Fruit fly (Drosophila melanogaster) whole organism, embryonic: ENCODE measurements around the gene lobo.
A peak's percentile ranks its signal among the peaks of the same experiment; 100 is the strongest.

Experiments
- Adf1 ChIP-seq: fragments of 200-800 bp; sonication (Bioruptor generic); IDR thresholded peaks from 2 replicates; pipeline ENCODE4 v1.3.6; 2022; ENCODE audit warnings: missing biosample characterization, missing genetic modification characterization
- Bgb ChIP-seq: fragments of 200-800 bp; sonication (Bioruptor generic); IDR thresholded peaks from 2 replicates; pipeline ENCODE4 v1.3.6; 2022; ENCODE audit warnings: missing biosample characterization, missing genetic modification characterization; ENCODE audit not compliant: partially characterized antibody
- CG10462 ChIP-seq: fragments of 200-800 bp; sonication (Bioruptor generic); optimal IDR thresholded peaks from 2 replicates; lab custom pipeline; 2016; ENCODE audit warnings: missing biosample characterization, missing genetic modification characterization
- CG13287 ChIP-seq: fragments of 200-800 bp; sonication (Bioruptor generic); IDR thresholded peaks from 2 replicates; pipeline ENCODE4 v1.3.6; 2022; ENCODE audit warnings: missing biosample characterization, missing genetic modification characterization; ENCODE audit not compliant: partially characterized antibody
- CG13894 ChIP-seq: fragments of 200-800 bp; sonication (Bioruptor generic); optimal IDR thresholded peaks from 3 replicates; lab custom pipeline; 2018; ENCODE audit warnings: missing biosample characterization, mild to moderate bottlenecking, missing genetic modification characterization, moderate library complexity
- CG14710 ChIP-seq: fragments of 200-800 bp; sonication (Bioruptor generic); optimal IDR thresholded peaks from 3 replicates; lab custom pipeline; 2019; ENCODE audit warnings: missing biosample characterization, mild to moderate bottlenecking, missing genetic modification characterization, moderate library complexity
- CG1529 ChIP-seq: fragments of 200-800 bp; sonication (Bioruptor generic); optimal IDR thresholded peaks from 3 replicates; lab custom pipeline; 2018; ENCODE audit warnings: missing biosample characterization, missing genetic modification characterization
- CG15696 ChIP-seq: fragments of 200-800 bp; sonication (Bioruptor generic); optimal IDR thresholded peaks from 2 replicates; lab custom pipeline; 2019; ENCODE audit warnings: missing biosample characterization, mild to moderate bottlenecking, missing genetic modification characterization, moderate library complexity
- CG2129 ChIP-seq: fragments of 200-800 bp; sonication (Bioruptor generic); IDR thresholded peaks from 2 replicates; pipeline ENCODE4 v1.3.6; 2022; ENCODE audit warnings: missing biosample characterization, missing genetic modification characterization; ENCODE audit not compliant: partially characterized antibody
- CG2875 ChIP-seq: fragments of 200-800 bp; sonication (Bioruptor generic); optimal IDR thresholded peaks from 2 replicates; lab custom pipeline; 2017; ENCODE audit warnings: missing biosample characterization, mild to moderate bottlenecking, missing genetic modification characterization, missing genetic modification reagents
- CG30020 ChIP-seq: fragments of 200-800 bp; optimal IDR thresholded peaks from 2 replicates; lab custom pipeline; 2019; ENCODE audit warnings: missing biosample characterization, mild to moderate bottlenecking, missing genetic modification characterization, moderate library complexity
- CG34224 ChIP-seq: fragments of 200-800 bp; sonication (Bioruptor generic); IDR thresholded peaks from 3 replicates; pipeline ENCODE4 v1.3.6; 2022; ENCODE audit warnings: missing biosample characterization, missing genetic modification characterization; ENCODE audit not compliant: partially characterized antibody
- CG42726 ChIP-seq: fragments of 200-800 bp; sonication (Bioruptor generic); IDR thresholded peaks from 2 replicates; pipeline ENCODE4 v1.3.6; 2022; ENCODE audit warnings: missing biosample characterization, missing genetic modification characterization; ENCODE audit not compliant: partially characterized antibody
- CG6683 ChIP-seq: fragments of 200-800 bp; sonication (Bioruptor generic); optimal IDR thresholded peaks from 2 replicates; lab custom pipeline; 2017; ENCODE audit warnings: missing biosample characterization, mild to moderate bottlenecking, missing genetic modification characterization, missing genetic modification reagents
- CG7928 ChIP-seq: fragments of 200-800 bp; sonication (Bioruptor generic); optimal IDR thresholded peaks from 2 replicates; lab custom pipeline; 2017; ENCODE audit warnings: missing biosample characterization, mild to moderate bottlenecking, missing genetic modification characterization
- CG8924 ChIP-seq: fragments of 200-800 bp; optimal IDR thresholded peaks from 3 replicates; lab custom pipeline; 2019; ENCODE audit warnings: missing biosample characterization, mild to moderate bottlenecking, missing genetic modification characterization, moderate library complexity
- CG9932 ChIP-seq: fragments of 200-800 bp; sonication (Bioruptor generic); IDR thresholded peaks from 2 replicates; pipeline ENCODE4 v1.3.6; 2022; ENCODE audit warnings: missing biosample characterization, missing genetic modification characterization
- Camta ChIP-seq: fragments of 200-800 bp; sonication (Bioruptor generic); optimal IDR thresholded peaks from 2 replicates; lab custom pipeline; 2016; ENCODE audit warnings: missing biosample characterization, missing genetic modification characterization
- Dll ChIP-seq: fragments of 200-800 bp; sonication (Bioruptor generic); IDR thresholded peaks from 4 replicates; pipeline ENCODE4 v1.3.6; 2022; ENCODE audit warnings: missing biosample characterization, missing genetic modification characterization; ENCODE audit not compliant: partially characterized antibody
- Dref ChIP-seq: fragments of 200-800 bp; sonication (Bioruptor generic); IDR thresholded peaks from 2 replicates; pipeline ENCODE4 v1.3.6; 2022; ENCODE audit warnings: missing biosample characterization, missing genetic modification characterization
- Ets65A ChIP-seq: fragments of 200-800 bp; sonication (Bioruptor generic); peaks from one replicate; lab custom pipeline; 2016; ENCODE audit warnings: missing biosample characterization, missing genetic modification characterization
- Fer3 ChIP-seq: fragments of 200-800 bp; sonication (Bioruptor generic); optimal IDR thresholded peaks from 2 replicates; lab custom pipeline; 2018; ENCODE audit warnings: missing biosample characterization, mild to moderate bottlenecking, missing genetic modification characterization, moderate library complexity
- HmgZ ChIP-seq: fragments of 200-800 bp; sonication (Bioruptor generic); optimal IDR thresholded peaks from 2 replicates; lab custom pipeline; 2018; ENCODE audit warnings: missing biosample characterization, mild to moderate bottlenecking, missing genetic modification characterization
- Hr39 ChIP-seq: fragments of >200 bp; optimal IDR thresholded peaks from 2 replicates; lab custom pipeline; 2017
- Lhr ChIP-seq: fragments of 200-800 bp; sonication (Bioruptor generic); optimal IDR thresholded peaks from 3 replicates; lab custom pipeline; 2017; ENCODE audit warnings: mild to moderate bottlenecking, missing biosample characterization, missing genetic modification reagents, missing genetic modification characterization
- Lim3 ChIP-seq: fragments of 200-800 bp; sonication (Bioruptor generic); IDR thresholded peaks from 2 replicates; pipeline ENCODE4 v1.3.6; 2022; ENCODE audit warnings: missing biosample characterization, missing genetic modification characterization
- Med ChIP-seq: fragments of 200-800 bp; sonication (Bioruptor generic); peaks from one replicate; lab custom pipeline; 2016; ENCODE audit warnings: missing biosample characterization, missing genetic modification characterization, mild to moderate bottlenecking, inconsistent platforms, moderate library complexity
- Myb ChIP-seq: fragments of 200-800 bp; sonication (Bioruptor generic); optimal IDR thresholded peaks from 2 replicates; lab custom pipeline; 2016; ENCODE audit warnings: missing biosample characterization, missing genetic modification characterization
- NC2α ChIP-seq: fragments of 200-800 bp; sonication (Bioruptor generic); optimal IDR thresholded peaks from 2 replicates; lab custom pipeline; 2016; ENCODE audit warnings: missing biosample characterization, missing genetic modification characterization
- NfI ChIP-seq: fragments of 200-800 bp; sonication (Bioruptor generic); optimal IDR thresholded peaks from 3 replicates; lab custom pipeline; 2018; ENCODE audit warnings: missing biosample characterization, mild to moderate bottlenecking, missing genetic modification characterization, moderate library complexity
- Oli ChIP-seq: fragments of 200-800 bp; sonication (Bioruptor generic); optimal IDR thresholded peaks from 2 replicates; lab custom pipeline; 2018; ENCODE audit warnings: missing biosample characterization, mild to moderate bottlenecking, missing genetic modification characterization, moderate library complexity
- Stat92E ChIP-seq, 3 experiments: fragments of >200 bp in 2 of 3; fragments of 200-800 bp in 1 of 3; sonication (Bioruptor generic) in 1 of 3; optimal IDR thresholded peaks; 2 replicates each; lab custom pipeline; 2017 to 2019; ENCODE audit warnings: missing biosample characterization in 3 of 3, missing genetic modification characterization in 3 of 3, mild to moderate bottlenecking in 1 of 3, moderate library complexity in 1 of 3
- bbx ChIP-seq: fragments of 200-800 bp; sonication (Bioruptor generic); IDR thresholded peaks from 2 replicates; pipeline ENCODE4 v1.3.6; 2022; ENCODE audit warnings: missing biosample characterization, missing genetic modification characterization; ENCODE audit not compliant: partially characterized antibody
- gce ChIP-seq: fragments of 200-800 bp; sonication (Bioruptor generic); IDR thresholded peaks from 3 replicates; pipeline ENCODE4 v1.3.6; 2022; ENCODE audit warnings: missing biosample characterization, missing genetic modification characterization
- knrl ChIP-seq: fragments of 200-800 bp; sonication (Bioruptor generic); IDR thresholded peaks from 3 replicates; pipeline ENCODE4 v1.3.6; 2022; ENCODE audit warnings: missing biosample characterization, missing genetic modification characterization; ENCODE audit not compliant: partially characterized antibody
- lmd ChIP-seq: fragments of 200-800 bp; sonication (Bioruptor generic); IDR thresholded peaks from 2 replicates; pipeline ENCODE4 v1.3.6; 2022; ENCODE audit warnings: missing biosample characterization, missing genetic modification characterization
- lov ChIP-seq, 2 experiments: fragments of 200-800 bp in 1 of 2; fragments of >200 bp in 1 of 2; sonication (Bioruptor generic) in 1 of 2; IDR thresholded peaks in 1 of 2; optimal IDR thresholded peaks in 1 of 2; 2 replicates in 1 of 2; 3 replicates in 1 of 2; pipeline versions ENCODE4 v1.3.6 to Lab custom; 2017 to 2022; ENCODE audit warnings: missing biosample characterization in 1 of 2, missing genetic modification characterization in 1 of 2
- odd ChIP-seq: fragments of 200-800 bp; sonication (Bioruptor generic); optimal IDR thresholded peaks from 2 replicates; lab custom pipeline; 2017; ENCODE audit warnings: missing biosample characterization, mild to moderate bottlenecking, missing genetic modification characterization
- pan ChIP-seq, 4 experiments: fragments of >200 bp in 3 of 4; fragments of 200-800 bp in 1 of 4; sonication (Bioruptor generic) in 1 of 4; optimal IDR thresholded peaks in 3 of 4; IDR thresholded peaks in 1 of 4; 2 replicates each; pipeline versions ENCODE4 v1.3.6 to Lab custom; 2017 to 2022; ENCODE audit warnings: missing biosample characterization in 2 of 4, missing genetic modification characterization in 2 of 4, mixed read lengths in 1 of 4
- pb ChIP-seq: fragments of 200-800 bp; sonication (Bioruptor generic); optimal IDR thresholded peaks from 3 replicates; lab custom pipeline; 2016; ENCODE audit warnings: missing biosample characterization, missing genetic modification characterization
- sens-2 ChIP-seq: fragments of 200-800 bp; sonication (Bioruptor generic); IDR thresholded peaks from 2 replicates; pipeline ENCODE4 v1.3.6; 2022; ENCODE audit warnings: missing biosample characterization, missing genetic modification characterization
- tap ChIP-seq: fragments of 200-800 bp; optimal IDR thresholded peaks from 3 replicates; lab custom pipeline; 2019; ENCODE audit warnings: missing biosample characterization, mild to moderate bottlenecking, missing genetic modification characterization, moderate library complexity
- unc-4 ChIP-seq: fragments of 200-800 bp; sonication (Bioruptor generic); IDR thresholded peaks from 2 replicates; pipeline ENCODE4 v1.3.6; 2022; ENCODE audit warnings: missing biosample characterization, missing genetic modification characterization; ENCODE audit not compliant: partially characterized antibody
- wek ChIP-seq: fragments of 200-800 bp; sonication (Bioruptor generic); optimal IDR thresholded peaks from 3 replicates; lab custom pipeline; 2018; ENCODE audit warnings: missing biosample characterization, mild to moderate bottlenecking, missing genetic modification characterization, moderate library complexity

Gene lobo

dm6 chr3R:25232271-25232989 lies 38.9 kb upstream of the lobo start, which contains the start of gene Cad96Cb (continued):
- TF ChIP-seq CG2875 = peak; percentile 87
- TF ChIP-seq Oli (tag; lab: Kevin White, UChicago) = peak; percentile 90
- peak; percentile 53 for TF ChIP-seq Fer3
- no peak for TF ChIP-seq lov (optimal IDR thresholded peaks at IDR 0.05; lab: Kevin White, UChicago)
- TF ChIP-seq lov (GFP tag; IDR thresholded peaks at IDR 0.05; lab: Robert Waterston, UW) = no peak
- no peak for TF ChIP-seq pan (optimal IDR thresholded peaks at IDR 0.05; lab: Kevin White, UChicago)
- TF ChIP-seq pan (GFP tag; optimal IDR thresholded peaks at IDR 0.05 in 1 of 2, IDR thresholded peaks at IDR 0.05 in 1 of 2) = peak in 1 of 2 experiments; percentile 66
- peak; percentile 68 for TF ChIP-seq Lhr (GFP tag; lab: Kevin White, UChicago)
- TF ChIP-seq odd (GFP tag; lab: Kevin White, UChicago) = peak; percentile 90
- peak; percentile 86 for TF ChIP-seq CG8924 (tag; lab: Kevin White, UChicago)
- TF ChIP-seq Stat92E (GFP tag; optimal IDR thresholded peaks at IDR 0.05; lab: Kevin White, UChicago) = peak in 1 of 3 experiments; percentile 27
- TF ChIP-seq CG1529 (GFP tag; lab: Kevin White, UChicago) = peak; percentile 84
- TF ChIP-seq NfI (GFP tag; lab: Kevin White, UChicago) = peak; percentile 70
- TF ChIP-seq CG10462 (GFP tag; lab: Kevin White, UChicago) = peak; percentile 72
- TF ChIP-seq tap (tag; lab: Kevin White, UChicago) = no peak
- peak; percentile 61; the same call in 1 of the 2 replicates for TF ChIP-seq lmd (GFP tag; lab: Robert Waterston, UW)
- no peak for TF ChIP-seq sens-2
- no peak for TF ChIP-seq Hr39 (lab: Kevin White, UChicago)
- TF ChIP-seq Lim3 (GFP tag; lab: Robert Waterston, UW) = no peak
- TF ChIP-seq Camta (GFP tag; lab: Kevin White, UChicago) = peak; percentile 86
- TF ChIP-seq Bgb = no peak
- TF ChIP-seq CG15696 (tag; lab: Kevin White, UChicago) = peak; percentile 76
- no peak for TF ChIP-seq CG34224
- peak; percentile 78 for TF ChIP-seq pb (GFP tag; lab: Kevin White, UChicago)
- no peak for TF ChIP-seq Dref

dm6 chr3R:25225483-25225882 lies 31.9 kb upstream of the lobo start:
- TF ChIP-seq Ets65A (peak; percentile 91), wek (no peak), CG2129 (GFP tag; lab: Robert Waterston, UW) (no peak)

dm6 chr3R:25221203-25221807 lies 27.7 kb upstream of the lobo start, which contains the start of gene Alg9:
TSS of gene Alg9 (plus strand) at chr3R:25221589.
- peak; percentile 77 for TF ChIP-seq CG42726 (GFP tag; lab: Robert Waterston, UW)
- peak; percentile 44 for TF ChIP-seq HmgZ (tag; lab: Kevin White, UChicago)
- peak; percentile 98 for TF ChIP-seq Myb
- peak; percentile 89 for TF ChIP-seq Dll (GFP tag; lab: Robert Waterston, UW)
- no peak for TF ChIP-seq CG2875
- peak; percentile 93 for TF ChIP-seq Bgb
- no peak for TF ChIP-seq NC2α (GFP tag; lab: Kevin White, UChicago)
- TF ChIP-seq CG13894 (tag; lab: Kevin White, UChicago) = no peak
- TF ChIP-seq CG7928 = no peak
- peak; percentile 88 for TF ChIP-seq Med (GFP tag; lab: Kevin White, UChicago)
- no peak for TF ChIP-seq gce (GFP tag; lab: Robert Waterston, UW)
- TF ChIP-seq CG6683 (GFP tag; lab: Kevin White, UChicago) = no peak
- TF ChIP-seq CG14710 (tag; lab: Kevin White, UChicago) = peak; percentile 49
- peak; percentile 30; the same call in 1 of the 2 replicates for TF ChIP-seq CG9932 (GFP tag; lab: Robert Waterston, UW)
- TF ChIP-seq unc-4 (GFP tag; lab: Robert Waterston, UW) = peak; percentile 89
- peak; percentile 92 for TF ChIP-seq bbx (GFP tag; lab: Robert Waterston, UW)
- peak; percentile 99 for TF ChIP-seq wek
- TF ChIP-seq CG13287 (GFP tag; lab: Robert Waterston, UW) = peak; percentile 94
- TF ChIP-seq CG30020 = peak; percentile 76
- TF ChIP-seq knrl (GFP tag; lab: Robert Waterston, UW) = peak; percentile 89
- peak; percentile 11; the same call in 1 of the 2 replicates for TF ChIP-seq Adf1 (GFP tag; lab: Robert Waterston, UW)
